Worm (Caenorhabditis elegans): Measurements from ENCODE around the gene msp-50.

Gene msp-50

DNA sequence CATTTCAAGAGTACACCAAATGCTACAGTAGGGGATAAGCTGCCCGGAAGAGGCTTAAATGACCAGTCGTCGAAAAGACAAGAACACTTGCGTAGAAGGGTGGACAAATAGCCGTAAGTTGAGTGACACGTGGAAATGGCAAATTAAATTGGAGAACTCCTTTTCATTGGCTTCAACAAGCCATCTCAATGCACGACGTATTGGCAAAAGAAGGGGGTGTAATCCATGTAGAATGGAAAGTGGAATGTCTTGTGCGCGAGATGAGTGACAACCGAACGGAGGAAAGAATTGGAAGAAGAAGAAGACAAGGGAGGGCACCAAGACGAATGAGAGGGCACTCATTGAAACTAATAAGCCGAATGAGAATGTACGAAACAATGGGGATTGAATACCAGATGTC, 29.1 kb downstream of the msp-50 start:
- TF ChIP-seq ZK546.5 (tag; optimal IDR thresholded peaks at IDR 0.05) (no peak), elt-3 (tag; optimal IDR thresholded peaks at IDR 0.05) (no peak), unc-39 (tag; optimal IDR thresholded peaks at IDR 0.05) (no peak), nhr-12 (tag; optimal IDR thresholded peaks at IDR 0.05) (no peak), pqm-1 (tag; optimal IDR thresholded peaks at IDR 0.05) (no peak)

DNA sequence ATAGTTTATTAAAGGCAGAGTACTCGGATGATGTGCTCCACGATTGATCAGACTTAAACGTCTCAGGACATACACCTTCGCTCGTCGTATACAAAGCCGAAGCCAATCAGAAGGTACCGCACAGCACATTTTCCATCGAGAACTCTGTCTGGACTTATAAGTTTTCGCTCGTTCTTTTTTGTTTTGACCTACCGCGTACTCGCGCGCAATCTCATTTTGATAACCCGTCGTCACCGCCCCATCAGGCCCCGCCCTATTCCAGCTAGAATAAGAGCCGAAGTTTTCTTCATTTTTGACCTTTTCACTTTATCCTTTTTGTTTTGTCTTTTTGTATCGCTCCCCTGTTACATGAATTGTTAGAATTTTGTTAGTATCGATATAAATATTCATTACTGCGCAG, 30.0 kb downstream of the msp-50 start, which contains the start of gene EGAP2.2:
Gene EGAP2.2, plus strand, starts transcription at position 301 of the 400 bp plus-strand sequence.
- TF ChIP-seq aly-2 (tag; optimal IDR thresholded peaks at IDR 0.05) (no peak), jun-1 (tag; optimal IDR thresholded peaks at IDR 0.05) (no peak), ama-1 (optimal IDR thresholded peaks at IDR 0.05) (no peak), elt-1 (tag; optimal IDR thresholded peaks at IDR 0.05) (no peak), ceh-28 (tag; optimal IDR thresholded peaks at IDR 0.05) (no peak), egl-5 (tag; optimal IDR thresholded peaks at IDR 0.05) (no peak), ceh-16 (tag; optimal IDR thresholded peaks at IDR 0.05) (no peak), eor-1 (tag; optimal IDR thresholded peaks at IDR 0.05) (no peak), skn-1 (tag; optimal IDR thresholded peaks at IDR 0.05) (no peak), fkh-2 (tag; optimal IDR thresholded peaks at IDR 0.05) (no peak), fos-1 (tag; optimal IDR thresholded peaks at IDR 0.05) (no peak), mdl-1 (tag; optimal IDR thresholded peaks at IDR 0.05) (no peak), nhr-237 (tag; optimal IDR thresholded peaks at IDR 0.05) (no peak), R02D3.7 (tag; optimal IDR thresholded peaks at IDR 0.05) (no peak), tbx-2 (tag; optimal IDR thresholded peaks at IDR 0.05) (no peak), nhr-76 (tag; optimal IDR thresholded peaks at IDR 0.05) (no peak), sea-2 (GFP tag; optimal IDR thresholded peaks at IDR 0.05) (no peak), ZK546.5 (tag; optimal IDR thresholded peaks at IDR 0.05) (no peak), nfya-1 (tag; optimal IDR thresholded peaks at IDR 0.05; ENCODE audit: insufficient read depth) (no peak)

DNA sequence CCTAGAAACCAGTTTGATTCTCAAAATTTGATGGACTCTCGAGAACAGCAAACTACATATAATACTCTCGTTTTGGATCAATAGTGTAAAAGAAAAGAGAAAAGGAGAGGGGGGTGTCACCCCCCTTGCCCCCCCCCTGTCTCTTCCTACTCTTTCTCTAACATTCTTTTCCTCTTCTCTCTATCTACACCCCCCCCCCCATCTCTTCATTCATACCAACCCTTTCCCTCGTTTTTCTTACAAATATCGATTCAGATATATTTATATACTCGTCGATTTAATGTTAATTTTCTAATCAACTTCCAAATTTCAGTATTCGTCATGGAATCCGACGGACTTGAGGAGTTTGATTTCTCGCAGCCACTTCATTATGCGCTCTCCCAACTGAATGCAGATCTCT, 31.5 kb downstream of the msp-50 start, which contains the start of gene EGAP2.1:
Gene EGAP2.1, plus strand, starts transcription at position 301 of the 400 bp plus-strand sequence.
- TF ChIP-seq fkh-2 (tag; optimal IDR thresholded peaks at IDR 0.05): no peak
- TF ChIP-seq nhr-25 (tag; optimal IDR thresholded peaks at IDR 0.05): no peak
- no peak for TF ChIP-seq nhr-67 (tag; optimal IDR thresholded peaks at IDR 0.05)
- TF ChIP-seq R02D3.7 (tag; optimal IDR thresholded peaks at IDR 0.05): no peak
- no peak for TF ChIP-seq sea-2 (GFP tag; optimal IDR thresholded peaks at IDR 0.05)
- no peak for TF ChIP-seq nhr-43 (tag; optimal IDR thresholded peaks at IDR 0.05; ENCODE audit: poor library complexity, severe bottlenecking)
- TF ChIP-seq nhr-28 (tag; optimal IDR thresholded peaks at IDR 0.05): no peak
- no peak for TF ChIP-seq egl-5 (tag; optimal IDR thresholded peaks at IDR 0.05)

DNA sequence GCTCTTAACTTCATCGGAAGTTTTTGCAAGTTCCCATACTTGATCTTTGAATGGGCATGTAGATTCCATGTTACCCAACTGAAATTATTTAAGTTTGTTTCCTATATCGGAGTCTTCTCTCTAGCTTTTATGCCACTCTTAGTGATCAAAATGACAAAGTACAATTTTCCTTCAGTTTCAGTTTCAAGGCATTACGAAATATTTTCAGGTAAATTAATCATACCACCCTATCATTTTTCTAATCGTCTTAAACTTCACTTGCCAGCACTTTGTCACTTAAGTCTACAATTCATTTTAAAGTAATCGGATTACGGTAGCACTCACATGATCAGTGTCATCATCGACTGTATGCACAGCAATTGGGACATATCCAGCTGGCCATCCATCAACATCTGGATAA, 35.1 kb downstream of the msp-50 start:
- no peak for TF ChIP-seq ceh-28 (tag; optimal IDR thresholded peaks at IDR 0.05)
- peak; percentile 84 for TF ChIP-seq elt-2 (tag; optimal IDR thresholded peaks at IDR 0.05)
- peak; percentile 57 for TF ChIP-seq pqm-1 (tag; optimal IDR thresholded peaks at IDR 0.05)
- no peak for TF ChIP-seq eor-1 (tag; optimal IDR thresholded peaks at IDR 0.05)
- no peak for TF ChIP-seq nhr-67 (tag; optimal IDR thresholded peaks at IDR 0.05)

DNA sequence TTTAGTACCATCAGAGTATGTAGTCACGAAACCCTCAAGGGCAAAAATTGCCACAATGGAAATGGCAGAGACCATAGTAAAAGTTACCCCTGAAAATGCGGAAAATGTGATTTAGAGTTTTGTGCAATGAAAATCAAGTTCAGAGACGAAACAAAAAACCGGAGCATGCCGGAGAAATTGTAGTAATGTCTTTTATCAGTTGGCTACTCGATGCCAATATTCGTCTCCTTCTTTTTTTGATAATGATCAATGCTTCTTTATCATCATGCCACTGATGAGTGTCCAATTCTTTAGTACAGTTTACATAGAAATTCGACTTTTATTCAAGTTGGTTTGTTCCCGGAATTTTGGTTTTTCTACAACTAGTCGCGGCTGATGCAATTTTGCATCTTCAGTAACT, 36.2 kb downstream of the msp-50 start, which contains the start of gene pho-1:
Gene pho-1, minus strand, starts transcription at position 89 of the 400 bp plus-strand sequence.
- peak; percentile 85 for TF ChIP-seq elt-2 (tag; optimal IDR thresholded peaks at IDR 0.05)
- TF ChIP-seq nhr-25 (tag; optimal IDR thresholded peaks at IDR 0.05): no peak
- no peak for TF ChIP-seq ceh-82 (tag; optimal IDR thresholded peaks at IDR 0.05)
- no peak for TF ChIP-seq nhr-12 (tag; optimal IDR thresholded peaks at IDR 0.05)
- no peak for TF ChIP-seq fkh-2 (tag; optimal IDR thresholded peaks at IDR 0.05)
- TF ChIP-seq pqm-1 (tag; optimal IDR thresholded peaks at IDR 0.05): peak; percentile 49
- TF ChIP-seq zag-1 (tag; optimal IDR thresholded peaks at IDR 0.05): no peak

DNA sequence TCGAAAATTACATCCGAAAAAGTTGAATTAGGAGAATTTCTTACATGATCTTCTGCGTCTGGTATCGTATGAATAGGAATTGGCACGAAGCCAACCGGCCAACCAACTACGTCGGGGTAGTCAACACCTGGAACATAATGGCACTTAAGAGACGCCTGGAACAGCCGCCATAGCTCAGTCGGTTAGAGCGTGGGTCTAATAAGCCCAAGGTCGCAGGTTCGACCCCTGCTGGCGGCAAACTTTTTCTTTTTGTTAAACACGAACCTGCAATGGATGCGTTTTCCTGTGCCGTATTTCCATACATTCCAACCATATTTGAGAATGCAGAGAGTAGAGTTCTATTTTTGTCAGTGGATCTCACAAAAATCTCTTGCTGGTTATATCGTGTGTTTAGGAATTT, 38.1 kb downstream of the msp-50 start:
- peak; percentile 26 for TF ChIP-seq pqm-1 (tag; optimal IDR thresholded peaks at IDR 0.05)
- no peak for TF ChIP-seq ceh-28 (tag; optimal IDR thresholded peaks at IDR 0.05)
- no peak for TF ChIP-seq nhr-237 (tag; optimal IDR thresholded peaks at IDR 0.05)
- no peak for TF ChIP-seq ceh-9 (tag; optimal IDR thresholded peaks at IDR 0.05)
- no peak for TF ChIP-seq fkh-2 (tag; optimal IDR thresholded peaks at IDR 0.05)
- TF ChIP-seq lsy-12 (tag; optimal IDR thresholded peaks at IDR 0.05): peak; percentile 4
- peak; percentile 3 for TF ChIP-seq nfya-1 (tag; optimal IDR thresholded peaks at IDR 0.05; ENCODE audit: insufficient read depth)
- TF ChIP-seq elt-2 (tag; optimal IDR thresholded peaks at IDR 0.05): peak; percentile 57
- no peak for TF ChIP-seq snpc-4 (tag; optimal IDR thresholded peaks at IDR 0.05)
- no peak for TF ChIP-seq lin-15B (tag; optimal IDR thresholded peaks at IDR 0.05)

Measured in whole organism, L3 larva.